Worm (Caenorhabditis elegans) whole organism, L4 larva: ENCODE measurements around the gene gakh-1.

Source experiments
- F37D6.2 ChIP-seq: sonication (generic microtip); optimal IDR thresholded peaks from 2 replicates; lab custom pipeline; 2016; ENCODE audit warnings: mild to moderate bottlenecking, missing genetic modification characterization, missing compliant biosample characterization
- Y105C5A.15 ChIP-seq: fragments of 200-800 bp; sonication (Bioruptor generic); IDR thresholded peaks from 2 replicates; pipeline ENCODE4 v1.3.6; 2022; ENCODE audit warnings: missing genetic modification characterization, missing compliant biosample characterization
- Y75B8A.6 ChIP-seq: fragments of 200-800 bp; sonication (Bioruptor generic); IDR thresholded peaks from 2 replicates; pipeline ENCODE4 v1.3.6; 2022; ENCODE audit warnings: missing genetic modification reagents, missing genetic modification characterization, missing compliant biosample characterization
- ZK337.2 ChIP-seq: fragments of 200-800 bp; sonication (Bioruptor generic); IDR thresholded peaks from 2 replicates; pipeline ENCODE4 v1.3.6; 2022; ENCODE audit warnings: missing genetic modification reagents, missing genetic modification characterization, missing compliant biosample characterization
- ZK546.5 ChIP-seq, 2 experiments: sonication (generic microtip); optimal IDR thresholded peaks; 2 replicates each; lab custom pipeline; 2017; ENCODE audit warnings: missing biosample characterization in 2 of 2, missing genetic modification characterization in 2 of 2
- ama-1 ChIP-seq: fragments of 150-350 bp; optimal IDR thresholded peaks from 2 replicates; lab custom pipeline; 2014; ENCODE audit warnings: inconsistent platforms, mixed read lengths
- arid-1 ChIP-seq: fragments of 200-800 bp; sonication (Bioruptor generic); conservative IDR thresholded peaks from 2 replicates; pipeline ENCODE4 v1.3.6; 2022; ENCODE audit warnings: missing genetic modification reagents, missing genetic modification characterization, missing compliant biosample characterization
- attf-4 ChIP-seq: sonication (generic microtip); optimal IDR thresholded peaks from 3 replicates; lab custom pipeline; 2017; ENCODE audit warnings: missing biosample characterization, missing genetic modification characterization
- ceh-20 ChIP-seq: fragments of 200-800 bp; sonication (Bioruptor generic); IDR thresholded peaks from 2 replicates; pipeline ENCODE4 v1.3.6; 2022; ENCODE audit warnings: missing genetic modification reagents, missing genetic modification characterization, missing compliant biosample characterization
- ceh-62 ChIP-seq: sonication (generic microtip); optimal IDR thresholded peaks from 2 replicates; lab custom pipeline; 2017; ENCODE audit warnings: missing biosample characterization, missing genetic modification characterization
- ces-1 ChIP-seq: fragments of 150-350 bp; sonication (generic microtip); optimal IDR thresholded peaks from 4 replicates; lab custom pipeline; 2014; ENCODE audit warnings: missing biosample characterization, missing genetic modification reagents, missing genetic modification characterization
- daf-16 ChIP-seq, 3 experiments: sonication (generic microtip); optimal IDR thresholded peaks; 2 replicates each; lab custom pipeline; 2016 to 2017; ENCODE audit warnings: missing genetic modification characterization in 3 of 3, missing genetic modification reagents in 3 of 3, mild to moderate bottlenecking in 2 of 3, missing compliant biosample characterization in 2 of 3, missing biosample characterization in 1 of 3, moderate library complexity in 1 of 3
- daf-8 ChIP-seq: fragments of 200-800 bp; sonication (Bioruptor generic); IDR thresholded peaks from 2 replicates; pipeline ENCODE4 v1.3.6; 2022; ENCODE audit warnings: missing genetic modification characterization, missing compliant biosample characterization
- dmd-8 ChIP-seq: fragments of 200-800 bp; sonication (Bioruptor generic); IDR thresholded peaks from 2 replicates; pipeline ENCODE4 v1.3.6; 2022; ENCODE audit warnings: missing genetic modification characterization, missing compliant biosample characterization
- duxl-1 ChIP-seq: sonication (generic microtip); optimal IDR thresholded peaks from 2 replicates; lab custom pipeline; 2016; ENCODE audit warnings: mild to moderate bottlenecking, missing genetic modification characterization, moderate library complexity, missing compliant biosample characterization; ENCODE audit not compliant: poor library complexity
- dve-1 ChIP-seq: sonication (generic microtip); optimal IDR thresholded peaks from 2 replicates; lab custom pipeline; 2017; ENCODE audit warnings: antibody characterized with exemption, mild to moderate bottlenecking, missing genetic modification characterization, missing compliant biosample characterization; ENCODE audit not compliant: insufficient read depth
- fkh-10 ChIP-seq: fragments of 150-350 bp; optimal IDR thresholded peaks from 2 replicates; lab custom pipeline; 2014; ENCODE audit warnings: missing biosample characterization, missing genetic modification reagents, missing genetic modification characterization
- hlh-11 ChIP-seq: fragments of 200-800 bp; sonication (Bioruptor generic); optimal IDR thresholded peaks from 2 replicates; lab custom pipeline; 2018; ENCODE audit warnings: mild to moderate bottlenecking, missing genetic modification characterization, missing compliant biosample characterization
- hmg-1.1 ChIP-seq: fragments of 200-800 bp; sonication (Bioruptor generic); IDR thresholded peaks from 2 replicates; pipeline ENCODE4 v1.3.6; 2022; ENCODE audit warnings: missing genetic modification reagents, missing genetic modification characterization, missing compliant biosample characterization
- lim-7 ChIP-seq: fragments of 200-800 bp; sonication (Bioruptor generic); IDR thresholded peaks from 2 replicates; pipeline ENCODE4 v1.3.6; 2022; ENCODE audit warnings: missing genetic modification characterization, missing compliant biosample characterization
- lin-1 ChIP-seq: fragments of 200-800 bp; sonication (Bioruptor generic); IDR thresholded peaks from 2 replicates; pipeline ENCODE4 v1.3.6; 2022; ENCODE audit warnings: missing genetic modification reagents, missing genetic modification characterization, missing compliant biosample characterization
- lin-13 ChIP-seq: fragments of 150-350 bp; optimal IDR thresholded peaks from 2 replicates; lab custom pipeline; 2014; ENCODE audit warnings: missing biosample characterization, missing genetic modification reagents, missing genetic modification characterization
- lin-15B ChIP-seq: fragments of 150-350 bp; sonication (generic microtip); optimal IDR thresholded peaks from 3 replicates; lab custom pipeline; 2014; ENCODE audit warnings: missing biosample characterization, missing genetic modification characterization
- lin-39 ChIP-seq: fragments of 150-350 bp; optimal IDR thresholded peaks from 2 replicates; lab custom pipeline; 2014; ENCODE audit warnings: missing biosample characterization, missing genetic modification reagents, missing genetic modification characterization
- lir-3 ChIP-seq: sonication (generic microtip); optimal IDR thresholded peaks from 2 replicates; lab custom pipeline; 2016; ENCODE audit warnings: mild to moderate bottlenecking, missing genetic modification characterization, missing compliant biosample characterization
- mdl-1 ChIP-seq, 2 experiments: fragments of 150-350 bp in 1 of 2; sonication (generic microtip) in 1 of 2; optimal IDR thresholded peaks; 2 replicates each; lab custom pipeline; 2014 to 2017; ENCODE audit warnings: missing biosample characterization in 2 of 2, missing genetic modification characterization in 2 of 2
- mxl-2 ChIP-seq: fragments of 200-800 bp; sonication (Bioruptor generic); conservative IDR thresholded peaks from 2 replicates; pipeline ENCODE4 v1.3.6; 2022; ENCODE audit warnings: missing genetic modification reagents, missing genetic modification characterization, missing compliant biosample characterization
- mxl-3 ChIP-seq: fragments of 200-800 bp; sonication (Bioruptor generic); optimal IDR thresholded peaks from 2 replicates; lab custom pipeline; 2018; ENCODE audit warnings: mild to moderate bottlenecking, missing genetic modification characterization, missing compliant biosample characterization
- nhr-10 ChIP-seq: fragments of 150-350 bp; optimal IDR thresholded peaks from 2 replicates; lab custom pipeline; 2014; ENCODE audit warnings: missing biosample characterization, missing genetic modification characterization
- nhr-25 ChIP-seq: sonication (generic microtip); optimal IDR thresholded peaks from 2 replicates; lab custom pipeline; 2017; ENCODE audit warnings: missing genetic modification characterization, mild to moderate bottlenecking, missing compliant biosample characterization, antibody characterized with exemption, moderate library complexity, borderline replicate concordance; ENCODE audit not compliant: insufficient read depth
- nhr-28 ChIP-seq: fragments of 150-350 bp; optimal IDR thresholded peaks from 2 replicates; lab custom pipeline; 2014; ENCODE audit warnings: missing biosample characterization, missing genetic modification characterization
- nhr-42 ChIP-seq: fragments of 200-800 bp; sonication (Bioruptor generic); IDR thresholded peaks from 2 replicates; pipeline ENCODE4 v1.3.6; 2022; ENCODE audit warnings: missing genetic modification characterization, missing compliant biosample characterization
- nhr-77 ChIP-seq: fragments of 150-350 bp; optimal IDR thresholded peaks from 2 replicates; lab custom pipeline; 2014; ENCODE audit warnings: missing biosample characterization, missing genetic modification characterization
- php-3 ChIP-seq: fragments of 200-800 bp; sonication (Bioruptor generic); IDR thresholded peaks from 2 replicates; pipeline ENCODE4 v1.3.6; 2022; ENCODE audit warnings: missing genetic modification reagents, missing genetic modification characterization, missing compliant biosample characterization
- rbr-2 ChIP-seq: sonication (generic microtip); optimal IDR thresholded peaks from 2 replicates; lab custom pipeline; 2016; ENCODE audit warnings: missing genotype, missing genetic modification characterization, missing compliant biosample characterization
- set-16 ChIP-seq: fragments of 200-800 bp; sonication (Bioruptor generic); IDR thresholded peaks from 2 replicates; pipeline ENCODE4 v1.3.6; 2022; ENCODE audit warnings: missing genetic modification reagents, missing genetic modification characterization, missing compliant biosample characterization
- skn-1 ChIP-seq: fragments of 150-350 bp; optimal IDR thresholded peaks from 2 replicates; lab custom pipeline; 2014; ENCODE audit warnings: missing biosample characterization, missing genetic modification characterization
- unc-62 ChIP-seq, 3 experiments: fragments of 150-350 bp in 1 of 3; sonication (generic microtip); optimal IDR thresholded peaks in 2 of 3; peaks in 1 of 3; 1 replicate in 1 of 3; 2 replicates in 2 of 3; lab custom pipeline; 2014 to 2017; ENCODE audit warnings: missing biosample characterization in 3 of 3, missing genetic modification characterization in 3 of 3, missing genetic modification reagents in 3 of 3, missing genotype in 1 of 3
- vab-7 ChIP-seq: fragments of 200-800 bp; sonication (Bioruptor generic); IDR thresholded peaks from 2 replicates; pipeline ENCODE4 v1.3.6; 2022; ENCODE audit warnings: missing genetic modification reagents, missing genetic modification characterization, missing compliant biosample characterization
- ztf-11 ChIP-seq: fragments of 150-350 bp; optimal IDR thresholded peaks from 2 replicates; lab custom pipeline; 2014; ENCODE audit warnings: missing biosample characterization, missing genetic modification characterization
- ztf-7 ChIP-seq: fragments of 150-350 bp; optimal IDR thresholded peaks from 2 replicates; lab custom pipeline; 2014; ENCODE audit warnings: missing biosample characterization, missing genetic modification characterization

The gakh-1 gene

ce11 chrX:5831827-5832226, 49.5 kb downstream of the gakh-1 start (continued):
- TF ChIP-seq lim-7 (GFP tag; lab: Robert Waterston, UW) = no peak
- TF ChIP-seq, all 104 proteins: peak for 4

- TF ChIP-seq ama-1 (no peak), attf-4 (no peak), rbr-2 (tag; lab: Kevin White, UChicago) (no peak), lin-13 (GFP tag; lab: Kevin White, UChicago) (no peak), Y105C5A.15 (no peak), skn-1 (tag; lab: Kevin White, UChicago) (no peak), ceh-62 (tag; lab: Kevin White, UChicago) (no peak), lin-15B (tag; lab: Kevin White, UChicago) (no peak), ZK337.2 (GFP tag; lab: Robert Waterston, UW) (no peak), lin-1 (GFP tag; lab: Robert Waterston, UW) (no peak), nhr-77 (tag; lab: Kevin White, UChicago) (no peak), nhr-28 (tag; lab: Kevin White, UChicago) (peak; percentile 49), ceh-20 (GFP tag; lab: Robert Waterston, UW) (no peak), daf-16 (GFP tag; optimal IDR thresholded peaks at IDR 0.05; lab: Kevin White, UChicago) (no peak), daf-16 (tag; optimal IDR thresholded peaks at IDR 0.05; lab: Kevin White, UChicago) (peak; percentile 95), mxl-2 (no peak), fkh-10 (GFP tag; lab: Kevin White, UChicago) (no peak), F37D6.2 (tag; lab: Kevin White, UChicago) (no peak), arid-1 (GFP tag; lab: Robert Waterston, UW) (no peak), daf-8 (GFP tag; lab: Robert Waterston, UW) (no peak), nhr-42 (no peak), mxl-3 (GFP tag; lab: Kevin White, UChicago) (peak; percentile 22), ces-1 (GFP tag; lab: Kevin White, UChicago) (no peak), lir-3 (tag; lab: Kevin White, UChicago) (no peak), nhr-25 (no peak), ztf-7 (tag; lab: Kevin White, UChicago) (no peak), ZK546.5 (tag; optimal IDR thresholded peaks at IDR 0.05; lab: Kevin White, UChicago) (no peak), Y75B8A.6 (GFP tag; lab: Robert Waterston, UW) (no peak), set-16 (GFP tag; lab: Robert Waterston, UW) (no peak), dmd-8 (GFP tag; lab: Robert Waterston, UW) (no peak), lin-39 (no peak), hlh-11 (tag; lab: Kevin White, UChicago) (peak; percentile 50), mdl-1 (tag; optimal IDR thresholded peaks at IDR 0.05; lab: Kevin White, UChicago) (peak in 1 of 2 experiments; percentile 10), unc-62 (GFP tag; optimal IDR thresholded peaks at IDR 0.05 in 1 of 2; lab: Kevin White, UChicago) (peak in 1 of 2 experiments; percentile 80), unc-62 (tag; optimal IDR thresholded peaks at IDR 0.05; lab: Kevin White, UChicago) (no peak), nhr-10 (no peak), vab-7 (GFP tag; lab: Robert Waterston, UW) (no peak), ztf-11 (tag; lab: Kevin White, UChicago) (no peak), hmg-1.1 (GFP tag; lab: Robert Waterston, UW) (no peak), dve-1 (tag; lab: Kevin White, UChicago) (no peak), php-3 (GFP tag; lab: Robert Waterston, UW) (no peak), duxl-1 (tag; lab: Kevin White, UChicago) (no peak)
Observed at ce11 chrX:5834581-5835481, 52.5 kb downstream of the gakh-1 start, which contains the start of gene F13D11.4. TSS of gene F13D11.4 (minus strand) at chrX:5834805.
